Worm (Caenorhabditis elegans): ENCODE results near the gene K11D12.11.
A peak's percentile ranks its signal among the peaks of the same experiment; 100 is the strongest.

Gene K11D12.11

ce11 chrV:5053335-5053734, 13.9 kb upstream of the K11D12.11 start, which contains the start of gene cwp-4:
Gene cwp-4 (plus strand): TSS chrV:5053635.
- TF ChIP-seq mab-5 (tag; optimal IDR thresholded peaks at IDR 0.05) = no peak
- TF ChIP-seq sma-3 (GFP tag; optimal IDR thresholded peaks at IDR 0.05) = no peak

- no peak for TF ChIP-seq nhr-129 (tag; optimal IDR thresholded peaks at IDR 0.05)
- TF ChIP-seq nhr-237 (tag; optimal IDR thresholded peaks at IDR 0.05) = no peak
- no peak for TF ChIP-seq ceh-82 (tag; optimal IDR thresholded peaks at IDR 0.05)
- TF ChIP-seq ZK546.5 (tag; optimal IDR thresholded peaks at IDR 0.05) = no peak
- TF ChIP-seq zag-1 (tag; optimal IDR thresholded peaks at IDR 0.05) = no peak
- no peak for TF ChIP-seq lin-39 (tag; optimal IDR thresholded peaks at IDR 0.05)
- no peak for TF ChIP-seq C34F6.9 (tag; optimal IDR thresholded peaks at IDR 0.05)
- TF ChIP-seq sma-3 (GFP tag; optimal IDR thresholded peaks at IDR 0.05) = no peak
- TF ChIP-seq nhr-12 (tag; optimal IDR thresholded peaks at IDR 0.05) = no peak
Measured at ce11 chrV:5052233-5052632, 12.8 kb upstream of the K11D12.11 start, which contains the start of gene K11D12.12. Gene K11D12.12 (plus strand): TSS chrV:5052261.

- TF ChIP-seq sma-9 (GFP tag; optimal IDR thresholded peaks at IDR 0.05) = peak; percentile 3
- no peak for TF ChIP-seq sma-9 (tag; optimal IDR thresholded peaks at IDR 0.05)
- TF ChIP-seq aly-2 (tag; optimal IDR thresholded peaks at IDR 0.05) = no peak
Measured at ce11 chrV:5050073-5050599, 10.7 kb upstream of the K11D12.11 start.

ce11 chrV:5049333-5049942, 10.0 kb upstream of the K11D12.11 start, which contains the start of the genes pqn-51 and K11D12.14:
Gene pqn-51 (plus strand): TSS chrV:5049607.
Gene K11D12.14 (plus strand): TSS chrV:5049636.
- TF ChIP-seq unc-62 (GFP tag; optimal IDR thresholded peaks at IDR 0.05) (peak; percentile 35), sem-4 (tag; optimal IDR thresholded peaks at IDR 0.05) (peak; percentile 90), unc-39 (tag; optimal IDR thresholded peaks at IDR 0.05) (no peak), ztf-11 (tag; optimal IDR thresholded peaks at IDR 0.05) (no peak), lin-13 (GFP tag; optimal IDR thresholded peaks at IDR 0.05) (peak; percentile 87), ztf-4 (tag; optimal IDR thresholded peaks at IDR 0.05) (peak; percentile 89), Y55F3AM.14 (GFP tag; optimal IDR thresholded peaks at IDR 0.05) (peak; percentile 98), nhr-237 (tag; optimal IDR thresholded peaks at IDR 0.05) (peak; percentile 61), elt-3 (tag; optimal IDR thresholded peaks at IDR 0.05) (no peak), ceh-82 (tag; optimal IDR thresholded peaks at IDR 0.05) (peak; percentile 40), crh-2 (tag; optimal IDR thresholded peaks at IDR 0.05) (peak; percentile 95), nhr-129 (tag; optimal IDR thresholded peaks at IDR 0.05) (peak; percentile 97), snpc-4 (tag; optimal IDR thresholded peaks at IDR 0.05) (peak; percentile 81), F13H6.1 (tag; optimal IDR thresholded peaks at IDR 0.05) (peak; percentile 98), nhr-25 (tag; optimal IDR thresholded peaks at IDR 0.05) (peak; percentile 90), ZK546.5 (tag; optimal IDR thresholded peaks at IDR 0.05) (peak; percentile 95), lin-11 (tag; optimal IDR thresholded peaks at IDR 0.05) (peak; percentile 92), ceh-16 (tag; optimal IDR thresholded peaks at IDR 0.05) (peak; percentile 48), zag-1 (tag; optimal IDR thresholded peaks at IDR 0.05) (peak; percentile 68), nhr-6 (tag; optimal IDR thresholded peaks at IDR 0.05) (peak; percentile 88), peb-1 (tag; optimal IDR thresholded peaks at IDR 0.05) (no peak), ztf-1 (GFP tag; conservative IDR thresholded peaks at IDR 0.05) (no peak), mab-5 (tag; optimal IDR thresholded peaks at IDR 0.05) (peak; percentile 64), gmeb-1 (tag; optimal IDR thresholded peaks at IDR 0.05) (peak; percentile 92), aly-2 (tag; optimal IDR thresholded peaks at IDR 0.05) (no peak), nhr-12 (tag; optimal IDR thresholded peaks at IDR 0.05) (no peak), ama-1 (optimal IDR thresholded peaks at IDR 0.05) (peak; percentile 98), mdl-1 (tag; optimal IDR thresholded peaks at IDR 0.05) (peak in 1 of 2 experiments; percentile 59), lsy-2 (tag; optimal IDR thresholded peaks at IDR 0.05) (peak; percentile 79 to 93), sma-9 (GFP tag; optimal IDR thresholded peaks at IDR 0.05) (peak; percentile 90), sma-9 (tag; optimal IDR thresholded peaks at IDR 0.05) (peak; percentile 47), blmp-1 (tag; optimal IDR thresholded peaks at IDR 0.05; ENCODE audit: insufficient read depth) (peak; percentile 79), dmd-4 (tag; optimal IDR thresholded peaks at IDR 0.05) (no peak), fos-1 (tag; optimal IDR thresholded peaks at IDR 0.05) (peak; percentile 92), mbf-1 (tag; optimal IDR thresholded peaks at IDR 0.05) (no peak), unc-55 (GFP tag; optimal IDR thresholded peaks at IDR 0.05) (peak; percentile 91), C34F6.9 (tag; optimal IDR thresholded peaks at IDR 0.05) (peak; percentile 96), elt-1 (tag; optimal IDR thresholded peaks at IDR 0.05) (no peak), skn-1 (tag; optimal IDR thresholded peaks at IDR 0.05) (no peak), nhr-23 (tag; optimal IDR thresholded peaks at IDR 0.05) (no peak), nhr-11 (tag; optimal IDR thresholded peaks at IDR 0.05) (no peak), nhr-10 (tag; optimal IDR thresholded peaks at IDR 0.05) (peak; percentile 15), R02D3.7 (tag; optimal IDR thresholded peaks at IDR 0.05) (peak; percentile 1), lin-39 (tag; optimal IDR thresholded peaks at IDR 0.05) (no peak), sma-3 (GFP tag; optimal IDR thresholded peaks at IDR 0.05) (peak; percentile 95)
